Fruit fly (Drosophila melanogaster) whole organism, embryonic: ENCODE data around the gene bsh.

Source experiments
- CG11398 ChIP-seq: fragments of 200-800 bp; sonication (Bioruptor generic); optimal IDR thresholded peaks from 2 replicates; lab custom pipeline; 2016; ENCODE audit warnings: missing biosample characterization, missing genetic modification characterization
- CG11504 ChIP-seq: fragments of 200-800 bp; sonication (Bioruptor generic); optimal IDR thresholded peaks from 3 replicates; lab custom pipeline; 2019; ENCODE audit warnings: missing biosample characterization, mild to moderate bottlenecking, missing genetic modification characterization, moderate library complexity
- CG13775 ChIP-seq: fragments of 200-800 bp; sonication (Bioruptor generic); optimal IDR thresholded peaks from 3 replicates; lab custom pipeline; 2017; ENCODE audit warnings: missing biosample characterization, mild to moderate bottlenecking, missing genetic modification characterization
- CG14667 ChIP-seq: fragments of 200-800 bp; sonication (Bioruptor generic); IDR thresholded peaks from 2 replicates; pipeline ENCODE4 v1.3.6; 2022; ENCODE audit warnings: missing biosample characterization, missing genetic modification characterization
- CG17361 ChIP-seq: fragments of 200-800 bp; sonication (Bioruptor generic); IDR thresholded peaks from 3 replicates; pipeline ENCODE4 v1.3.6; 2022; ENCODE audit warnings: missing biosample characterization, missing genetic modification characterization
- CG17829 ChIP-seq: fragments of 200-800 bp; optimal IDR thresholded peaks from 2 replicates; lab custom pipeline; 2019; ENCODE audit warnings: missing biosample characterization, mild to moderate bottlenecking, missing genetic modification characterization, moderate library complexity
- CG17912 ChIP-seq: fragments of 200-800 bp; sonication (Bioruptor generic); optimal IDR thresholded peaks from 2 replicates; lab custom pipeline; 2018; ENCODE audit warnings: missing biosample characterization, mild to moderate bottlenecking, missing genetic modification characterization
- CG18262 ChIP-seq: fragments of 200-800 bp; optimal IDR thresholded peaks from 3 replicates; lab custom pipeline; 2019; ENCODE audit warnings: missing biosample characterization, mild to moderate bottlenecking, missing genetic modification characterization, moderate library complexity
- CG18619 ChIP-seq: fragments of 200-800 bp; sonication (Bioruptor generic); optimal IDR thresholded peaks from 3 replicates; lab custom pipeline; 2017; ENCODE audit warnings: missing biosample characterization, mild to moderate bottlenecking, missing genetic modification characterization
- CG30020 ChIP-seq: fragments of 200-800 bp; optimal IDR thresholded peaks from 2 replicates; lab custom pipeline; 2019; ENCODE audit warnings: missing biosample characterization, mild to moderate bottlenecking, missing genetic modification characterization, moderate library complexity
- CG31441 ChIP-seq: fragments of 200-800 bp; sonication (Bioruptor generic); IDR thresholded peaks from 2 replicates; pipeline ENCODE4 v1.3.6; 2022; ENCODE audit warnings: missing biosample characterization, missing genetic modification characterization
- CG7786 ChIP-seq: fragments of 200-800 bp; sonication (Bioruptor generic); optimal IDR thresholded peaks from 2 replicates; lab custom pipeline; 2016; ENCODE audit warnings: missing biosample characterization, missing genetic modification characterization
- CG8290 ChIP-seq, 3 experiments: fragments of 200-800 bp; sonication (Bioruptor generic); optimal IDR thresholded peaks; 2 replicates each; lab custom pipeline; 2016 to 2019; ENCODE audit warnings: missing biosample characterization in 3 of 3, missing genetic modification characterization in 3 of 3, mild to moderate bottlenecking in 2 of 3, moderate library complexity in 1 of 3
- D ChIP-seq, 2 experiments: fragments of 200-800 bp in 1 of 2; fragments of >200 bp in 1 of 2; sonication (Bioruptor generic) in 1 of 2; optimal IDR thresholded peaks; 2 replicates in 1 of 2; 3 replicates in 1 of 2; lab custom pipeline; 2017; ENCODE audit warnings: mild to moderate bottlenecking in 1 of 2, missing biosample characterization in 1 of 2, missing genetic modification characterization in 1 of 2, missing genetic modification reagents in 1 of 2
- Dll ChIP-seq: fragments of 200-800 bp; sonication (Bioruptor generic); IDR thresholded peaks from 4 replicates; pipeline ENCODE4 v1.3.6; 2022; ENCODE audit warnings: missing biosample characterization, missing genetic modification characterization; ENCODE audit not compliant: partially characterized antibody
- Dref ChIP-seq: fragments of 200-800 bp; sonication (Bioruptor generic); IDR thresholded peaks from 2 replicates; pipeline ENCODE4 v1.3.6; 2022; ENCODE audit warnings: missing biosample characterization, missing genetic modification characterization
- ERR ChIP-seq: fragments of 200-800 bp; sonication (Bioruptor generic); optimal IDR thresholded peaks from 2 replicates; lab custom pipeline; 2016; ENCODE audit warnings: missing biosample characterization, missing genetic modification characterization
- Eip74EF ChIP-seq, 2 experiments: fragments of 200-800 bp in 1 of 2; fragments of >200 bp in 1 of 2; sonication (Bioruptor generic) in 1 of 2; optimal IDR thresholded peaks; 2 replicates each; lab custom pipeline; 2017 to 2019; ENCODE audit warnings: missing biosample characterization in 2 of 2, missing genetic modification characterization in 2 of 2, mild to moderate bottlenecking in 1 of 2, moderate library complexity in 1 of 2
- Hr3 ChIP-seq: fragments of 200-800 bp; sonication (Bioruptor generic); optimal IDR thresholded peaks from 3 replicates; lab custom pipeline; 2016; ENCODE audit warnings: missing biosample characterization, missing genetic modification characterization
- Hsf ChIP-seq: fragments of 200-800 bp; sonication (Bioruptor generic); optimal IDR thresholded peaks from 3 replicates; lab custom pipeline; 2016; ENCODE audit warnings: missing biosample characterization, missing genetic modification characterization
- Jarid2 ChIP-seq: fragments of 200-800 bp; sonication (Bioruptor generic); optimal IDR thresholded peaks from 3 replicates; lab custom pipeline; 2017; ENCODE audit warnings: mild to moderate bottlenecking, missing biosample characterization, missing genetic modification reagents, missing genetic modification characterization
- MBD-R2 ChIP-seq: fragments of 200-800 bp; sonication (Bioruptor generic); IDR thresholded peaks from 2 replicates; pipeline ENCODE4 v1.3.6; 2022; ENCODE audit warnings: missing biosample characterization, missing genetic modification characterization
- Meics ChIP-seq: fragments of 200-800 bp; sonication (Bioruptor generic); optimal IDR thresholded peaks from 2 replicates; lab custom pipeline; 2017; ENCODE audit warnings: missing biosample characterization, mild to moderate bottlenecking, missing genetic modification characterization
- Neu2 ChIP-seq: fragments of 200-800 bp; sonication (Bioruptor generic); optimal IDR thresholded peaks from 3 replicates; lab custom pipeline; 2016; ENCODE audit warnings: missing biosample characterization, missing genetic modification characterization, borderline replicate concordance
- Pdp1 ChIP-seq, 2 experiments: fragments of 200-800 bp; sonication (Bioruptor generic); optimal IDR thresholded peaks; 3 replicates each; lab custom pipeline; 2016; ENCODE audit warnings: missing biosample characterization in 2 of 2, missing genetic modification characterization in 2 of 2, mild to moderate bottlenecking in 1 of 2, moderate library complexity in 1 of 2
- Poxn ChIP-seq: fragments of 200-800 bp; sonication (Bioruptor generic); IDR thresholded peaks from 2 replicates; pipeline ENCODE4 v1.3.6; 2022; ENCODE audit warnings: missing biosample characterization, missing genetic modification characterization
- Sin3A ChIP-seq: fragments of >200 bp; optimal IDR thresholded peaks from 2 replicates; lab custom pipeline; 2018
- Sox102F ChIP-seq: fragments of 200-800 bp; sonication (Bioruptor generic); optimal IDR thresholded peaks from 2 replicates; lab custom pipeline; 2018; ENCODE audit warnings: missing biosample characterization, mild to moderate bottlenecking, missing genetic modification characterization, moderate library complexity
- Stat92E ChIP-seq, 3 experiments: fragments of >200 bp in 2 of 3; fragments of 200-800 bp in 1 of 3; sonication (Bioruptor generic) in 1 of 3; optimal IDR thresholded peaks; 2 replicates each; lab custom pipeline; 2017 to 2019; ENCODE audit warnings: missing biosample characterization in 3 of 3, missing genetic modification characterization in 3 of 3, mild to moderate bottlenecking in 1 of 3, moderate library complexity in 1 of 3
- aop ChIP-seq: fragments of 200-800 bp; sonication (Bioruptor generic); IDR thresholded peaks from 2 replicates; pipeline ENCODE4 v1.3.6; 2022; ENCODE audit warnings: missing biosample characterization, missing genetic modification characterization
- ase ChIP-seq: fragments of 200-800 bp; sonication (Bioruptor generic); IDR thresholded peaks from 3 replicates; pipeline ENCODE4 v1.3.6; 2022; ENCODE audit warnings: missing biosample characterization, missing genetic modification characterization
- crol ChIP-seq: fragments of 200-800 bp; sonication (Bioruptor generic); IDR thresholded peaks from 2 replicates; pipeline ENCODE4 v1.3.6; 2022; ENCODE audit warnings: missing biosample characterization, missing genetic modification characterization
- emc ChIP-seq: fragments of 200-800 bp; sonication (Bioruptor generic); optimal IDR thresholded peaks from 2 replicates; lab custom pipeline; 2016; ENCODE audit warnings: missing biosample characterization, missing genetic modification characterization
- exex ChIP-seq: fragments of 200-800 bp; sonication (Bioruptor generic); optimal IDR thresholded peaks from 4 replicates; lab custom pipeline; 2018; ENCODE audit warnings: missing biosample characterization, mild to moderate bottlenecking, missing genetic modification characterization, moderate library complexity
- grau ChIP-seq: fragments of 200-800 bp; optimal IDR thresholded peaks from 3 replicates; lab custom pipeline; 2019; ENCODE audit warnings: missing biosample characterization, mild to moderate bottlenecking, missing genetic modification characterization, moderate library complexity
- gro ChIP-seq: fragments of 200-800 bp; sonication (Bioruptor generic); optimal IDR thresholded peaks from 2 replicates; lab custom pipeline; 2016; ENCODE audit warnings: missing biosample characterization, missing genetic modification characterization
- oc ChIP-seq: fragments of 200-800 bp; sonication (Bioruptor generic); optimal IDR thresholded peaks from 2 replicates; lab custom pipeline; 2018; ENCODE audit warnings: missing biosample characterization, mild to moderate bottlenecking, missing genetic modification characterization, moderate library complexity
- otp ChIP-seq: fragments of 200-800 bp; sonication (Bioruptor generic); IDR thresholded peaks from 3 replicates; pipeline ENCODE4, ENCODE4 v1.3.6; 2022; ENCODE audit warnings: missing biosample characterization, missing genetic modification characterization
- pb ChIP-seq: fragments of 200-800 bp; sonication (Bioruptor generic); optimal IDR thresholded peaks from 3 replicates; lab custom pipeline; 2016; ENCODE audit warnings: missing biosample characterization, missing genetic modification characterization
- pzg ChIP-seq: fragments of 200-800 bp; sonication (Bioruptor generic); optimal IDR thresholded peaks from 3 replicates; lab custom pipeline; 2018; ENCODE audit warnings: missing biosample characterization, mild to moderate bottlenecking, missing genetic modification characterization, moderate library complexity
- sens ChIP-seq: fragments of 200-800 bp; sonication (Bioruptor generic); peaks from one replicate; lab custom pipeline; 2016; ENCODE audit warnings: missing biosample characterization, missing genetic modification characterization
- ssp ChIP-seq: fragments of 200-800 bp; sonication (Bioruptor generic); IDR thresholded peaks from 2 replicates; pipeline ENCODE4 v1.3.6; 2022; ENCODE audit warnings: missing biosample characterization, missing genetic modification characterization
- stwl ChIP-seq: fragments of 200-800 bp; sonication (Bioruptor generic); optimal IDR thresholded peaks from 3 replicates; lab custom pipeline; 2018; ENCODE audit warnings: missing biosample characterization, mild to moderate bottlenecking, missing genetic modification characterization, moderate library complexity
- twi ChIP-seq: fragments of 200-800 bp; optimal IDR thresholded peaks from 2 replicates; lab custom pipeline; 2019; ENCODE audit warnings: missing biosample characterization, mild to moderate bottlenecking, missing genetic modification characterization, moderate library complexity
- unpg ChIP-seq: fragments of 200-800 bp; sonication (Bioruptor generic); optimal IDR thresholded peaks from 3 replicates; lab custom pipeline; 2018; ENCODE audit warnings: missing biosample characterization, mild to moderate bottlenecking, missing genetic modification characterization, moderate library complexity
- zen ChIP-seq: fragments of 200-800 bp; sonication (Bioruptor generic); optimal IDR thresholded peaks from 3 replicates; lab custom pipeline; 2018; ENCODE audit warnings: missing biosample characterization, mild to moderate bottlenecking, missing genetic modification characterization, moderate library complexity

The bsh gene

DNA sequence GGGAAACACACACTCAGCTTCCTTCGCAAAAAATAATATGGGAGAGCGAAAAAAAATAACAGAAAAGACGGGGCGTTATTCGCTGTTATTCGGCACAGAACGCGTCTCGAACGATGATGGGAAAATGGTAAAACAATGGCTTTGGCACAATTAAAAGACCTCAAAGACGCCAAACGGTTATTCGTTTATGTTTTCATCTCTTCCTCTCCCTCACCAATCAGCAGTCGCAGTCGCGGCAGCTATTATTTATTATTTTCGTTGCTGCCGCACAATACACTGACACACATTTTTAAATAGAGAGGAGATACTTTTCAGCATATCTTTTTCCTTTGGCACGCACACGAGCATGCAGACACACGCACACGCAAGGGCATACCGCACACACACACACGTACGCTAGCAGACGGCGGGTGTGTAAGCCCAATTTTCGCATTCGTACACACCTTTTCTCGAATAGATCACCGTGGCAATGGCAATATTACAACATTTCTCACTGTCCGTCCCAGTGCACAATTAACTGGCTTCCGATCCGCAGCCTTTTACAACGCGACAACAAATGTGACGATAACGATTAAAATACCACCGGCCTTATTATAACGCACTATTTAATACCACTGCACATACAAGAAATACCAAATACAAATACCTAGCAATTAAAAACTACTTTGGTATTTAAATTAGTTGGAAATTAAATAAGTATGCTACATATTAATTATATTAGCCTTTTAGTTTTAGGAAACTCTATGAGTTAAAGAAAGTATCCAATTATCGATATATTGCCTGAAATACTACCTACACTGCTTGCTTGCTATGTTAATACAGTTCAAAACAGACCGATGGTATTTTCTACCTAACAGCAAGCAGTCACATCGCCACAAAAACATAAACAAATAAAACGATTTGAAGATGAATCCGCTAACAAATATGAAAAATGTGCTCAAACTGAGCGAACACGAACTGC is 22.7 kb upstream of the bsh start, which contains the start of the genes CdGAPr and CG10466 (continued):
- TF ChIP-seq ssp (GFP tag; lab: Robert Waterston, UW), result 0 out of 2 replicates have a peak, but pooled peaks have one; percentile 12
- TF ChIP-seq CG17361 (GFP tag; lab: Robert Waterston, UW), result peak; percentile 68; the same call in 2 of the 3 replicates
- TF ChIP-seq Hsf (GFP tag; lab: Kevin White, UChicago), result peak; percentile 0
- no peak for TF ChIP-seq pb (GFP tag; lab: Kevin White, UChicago)
- TF ChIP-seq CG11504 (tag; lab: Kevin White, UChicago), result peak; percentile 58
- TF ChIP-seq Sin3A (lab: Kevin White, UChicago), result peak; percentile 54
- 0 out of 2 replicates have a peak, but pooled peaks have one; percentile 21 for TF ChIP-seq crol
- no peak for TF ChIP-seq Sox102F (GFP tag; lab: Kevin White, UChicago)
- no peak for TF ChIP-seq ase
- TF ChIP-seq otp (GFP tag; lab: Robert Waterston, UW), result no peak
- no peak for TF ChIP-seq CG7786 (GFP tag; lab: Kevin White, UChicago)
- TF ChIP-seq emc (GFP tag; lab: Kevin White, UChicago), result no peak
- TF ChIP-seq Hr3 (GFP tag; lab: Kevin White, UChicago), result peak; percentile 17
- peak; percentile 2 for TF ChIP-seq CG11398 (GFP tag; lab: Kevin White, UChicago)
- peak in 1 of 2 experiments; percentile 40 for TF ChIP-seq Pdp1 (GFP tag; optimal IDR thresholded peaks at IDR 0.05; lab: Kevin White, UChicago)
- no peak for TF ChIP-seq CG31441 (GFP tag; lab: Robert Waterston, UW)
- peak; percentile 98 for TF ChIP-seq Neu2 (GFP tag; lab: Kevin White, UChicago)
- peak; percentile 78 for TF ChIP-seq zen
- peak; percentile 46; the same call in 2 of the 4 replicates for TF ChIP-seq Dll (GFP tag; lab: Robert Waterston, UW)
- no peak for TF ChIP-seq Poxn (GFP tag; lab: Robert Waterston, UW)
- peak; percentile 51 for TF ChIP-seq gro (GFP tag; lab: Kevin White, UChicago)
- TF ChIP-seq twi (tag; lab: Kevin White, UChicago), result no peak
- peak; percentile 81 for TF ChIP-seq sens (GFP tag; lab: Kevin White, UChicago)
- TF ChIP-seq CG30020 (tag; lab: Kevin White, UChicago), result peak; percentile 65
- TF ChIP-seq MBD-R2 (GFP tag; lab: Robert Waterston, UW), result peak; percentile 60
- no peak for TF ChIP-seq CG13775 (GFP tag; lab: Kevin White, UChicago)
- TF ChIP-seq exex (tag; lab: Kevin White, UChicago), result peak; percentile 1
- TF ChIP-seq stwl (tag; lab: Kevin White, UChicago), result peak; percentile 84
- TF ChIP-seq CG17912 (GFP tag; lab: Kevin White, UChicago), result no peak
- TF ChIP-seq CG18262 (tag; lab: Kevin White, UChicago), result peak; percentile 41
- peak; percentile 18; the same call in 1 of the 2 replicates for TF ChIP-seq aop
- no peak for TF ChIP-seq CG8290 (GFP tag; optimal IDR thresholded peaks at IDR 0.05; lab: Kevin White, UChicago)
- TF ChIP-seq CG8290 (tag; optimal IDR thresholded peaks at IDR 0.05; lab: Kevin White, UChicago), result peak in 1 of 2 experiments; percentile 58
- peak; percentile 26 for TF ChIP-seq unpg
- TF ChIP-seq ERR (GFP tag; lab: Kevin White, UChicago), result no peak
- TF ChIP-seq CG17829 (tag; lab: Kevin White, UChicago), result peak; percentile 45
- TF ChIP-seq Eip74EF (GFP tag; optimal IDR thresholded peaks at IDR 0.05; lab: Kevin White, UChicago), result peak in 1 of 2 experiments; percentile 40
- TF ChIP-seq Stat92E (GFP tag; optimal IDR thresholded peaks at IDR 0.05; lab: Kevin White, UChicago), result peak in 1 of 3 experiments; percentile 81
- no peak for TF ChIP-seq D (optimal IDR thresholded peaks at IDR 0.05; lab: Kevin White, UChicago)
- no peak for TF ChIP-seq D (GFP tag; optimal IDR thresholded peaks at IDR 0.05; lab: Kevin White, UChicago)
- peak; percentile 8 for TF ChIP-seq oc (tag; lab: Kevin White, UChicago)
- TF ChIP-seq CG14667, result no peak
- TF ChIP-seq pzg, result peak; percentile 86
- TF ChIP-seq Jarid2, result peak; percentile 83
- peak; percentile 13 for TF ChIP-seq grau (tag; lab: Kevin White, UChicago)
- TF ChIP-seq Dref (GFP tag; lab: Robert Waterston, UW), result peak; percentile 60
- peak; percentile 14 for TF ChIP-seq Meics (GFP tag; lab: Kevin White, UChicago)
- no peak for TF ChIP-seq CG18619
